Worm (Caenorhabditis elegans) whole organism, L4 larva: ENCODE results near the gene T01E8.8.

Experiments
- daf-12 ChIP-seq: fragments of 150-350 bp; optimal IDR thresholded peaks from 2 replicates; lab custom pipeline; 2014; ENCODE audit warnings: missing biosample characterization, missing genetic modification reagents, missing genetic modification characterization
- lin-39 ChIP-seq: fragments of 150-350 bp; optimal IDR thresholded peaks from 2 replicates; lab custom pipeline; 2014; ENCODE audit warnings: missing biosample characterization, missing genetic modification reagents, missing genetic modification characterization
- nhr-237 ChIP-seq: sonication (generic microtip); optimal IDR thresholded peaks from 2 replicates; lab custom pipeline; 2017; ENCODE audit warnings: missing biosample characterization, missing genetic modification characterization
- unc-39 ChIP-seq: sonication (generic microtip); optimal IDR thresholded peaks from 2 replicates; lab custom pipeline; 2017; ENCODE audit warnings: missing biosample characterization, missing genetic modification characterization

DNA sequence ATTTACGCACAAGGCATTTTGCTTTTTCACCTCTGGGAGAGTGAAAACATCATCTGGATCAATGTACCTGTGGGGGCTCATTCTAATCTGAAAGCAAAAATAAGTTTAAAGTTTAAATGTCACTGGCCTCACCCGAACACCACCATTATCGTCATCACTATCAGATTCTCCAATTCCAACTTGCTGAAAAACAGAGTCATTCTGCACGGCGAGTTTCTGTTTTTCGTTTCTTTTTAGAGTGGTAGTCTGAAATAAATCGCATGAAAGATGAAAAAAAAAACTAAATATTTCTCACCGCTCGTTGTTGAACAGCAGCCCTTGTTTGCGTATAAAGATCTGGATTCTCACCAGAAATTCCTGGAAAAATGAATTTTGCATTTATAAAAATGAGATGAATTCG is 16.1 kb downstream of the T01E8.8 start:
- no peak for TF ChIP-seq nhr-237 (tag; lab: Kevin White, UChicago)
- no peak for TF ChIP-seq unc-39
- TF ChIP-seq lin-39 (tag; lab: Kevin White, UChicago), result no peak
- no peak for TF ChIP-seq daf-12
